Fruit fly (Drosophila melanogaster): ENCODE results near the gene lost.
A peak's percentile ranks its signal among the peaks of the same experiment; 100 is the strongest.

The lost gene

DNA sequence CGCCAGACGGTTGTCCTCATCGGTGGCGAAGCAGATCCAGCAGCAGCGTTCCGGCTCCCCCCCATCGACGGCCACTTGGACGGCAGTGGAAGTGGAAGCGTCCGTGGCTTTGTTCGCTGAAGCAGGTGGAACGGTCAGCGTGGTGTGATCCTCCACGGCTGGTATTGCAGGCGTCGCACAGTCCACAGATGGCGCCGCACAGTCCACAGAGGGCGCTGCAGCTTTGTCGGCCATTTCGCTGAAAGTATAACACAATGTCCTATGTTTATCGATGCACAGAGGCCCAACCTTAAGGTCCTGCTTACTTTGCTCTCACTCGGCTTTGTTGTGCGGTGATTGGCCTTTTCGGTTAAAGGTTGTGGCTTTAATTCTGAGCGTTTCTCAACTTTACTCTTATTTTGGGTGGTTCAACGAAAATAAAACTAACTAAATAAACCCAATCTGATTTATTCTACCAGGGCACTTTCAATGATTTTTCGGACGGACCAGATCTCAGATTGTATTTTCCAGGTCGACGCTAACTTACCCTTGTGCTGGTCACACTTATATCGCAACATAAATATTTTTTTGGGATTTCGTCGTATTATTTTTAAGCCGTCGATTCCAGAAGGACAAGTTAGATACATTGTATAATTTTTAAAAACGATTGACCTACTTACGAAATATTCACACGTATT lies 5.3 kb upstream of the lost start, which contains the start of gene CG9855:
TSS of gene CG9855 (minus strand) at position 473 of the 677 bp plus-strand sequence.
- TF ChIP-seq CG17801 (GFP tag; optimal IDR thresholded peaks at IDR 0.05; ENCODE audit: partially characterized antibody) = no peak

dm6 chr3R:4399810-4400496 lies 2.9 kb upstream of the lost start:
- TF ChIP-seq CG17801 (GFP tag; optimal IDR thresholded peaks at IDR 0.05; ENCODE audit: partially characterized antibody) = no peak

- TF ChIP-seq CG17801 (GFP tag; optimal IDR thresholded peaks at IDR 0.05; ENCODE audit: partially characterized antibody) = no peak
Measured at dm6 chr3R:4400497-4400833, 2.4 kb upstream of the lost start, which contains the start of gene CG14647. Gene CG14647 (plus strand): TSS chr3R:4400510.

dm6 chr3R:4401977-4402589 lies 793 bp upstream of the lost start, which contains the start of gene CG9853:
Gene CG9853 (minus strand): TSS chr3R:4402027.
- no peak for TF ChIP-seq CG17801 (GFP tag; optimal IDR thresholded peaks at IDR 0.05; ENCODE audit: partially characterized antibody)

dm6 chr3R:4403706-4404392 lies 973 bp downstream of the lost start:
- no peak for TF ChIP-seq CG17801 (GFP tag; optimal IDR thresholded peaks at IDR 0.05; ENCODE audit: partially characterized antibody)

- TF ChIP-seq CG17801 (GFP tag; optimal IDR thresholded peaks at IDR 0.05; ENCODE audit: partially characterized antibody) = no peak
Measured at dm6 chr3R:4407325-4407724, 4.4 kb downstream of the lost start.

DNA sequence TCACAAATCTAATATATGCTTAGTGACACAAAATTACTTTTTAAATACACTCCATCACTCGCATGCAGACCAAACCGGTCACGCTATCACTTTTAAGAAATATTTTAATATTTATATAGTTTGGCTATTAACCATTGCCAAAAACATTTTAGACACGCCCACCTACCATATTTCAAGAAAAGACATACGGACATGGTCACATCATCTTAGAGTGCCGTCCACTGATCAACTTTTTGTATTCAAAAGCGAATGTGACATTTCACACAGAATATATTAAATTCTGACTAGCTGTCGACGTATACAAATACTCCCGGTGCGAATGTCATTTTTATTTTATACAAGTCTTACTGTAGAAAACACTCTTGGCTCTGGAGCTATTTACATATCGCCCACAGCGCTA lies 13.3 kb downstream of the lost start, which contains the start of gene CG31528:
TSS of gene CG31528 (plus strand) at position 301 of the 400 bp plus-strand sequence.
- TF ChIP-seq CG17801 (GFP tag; optimal IDR thresholded peaks at IDR 0.05; ENCODE audit: partially characterized antibody) = no peak

DNA sequence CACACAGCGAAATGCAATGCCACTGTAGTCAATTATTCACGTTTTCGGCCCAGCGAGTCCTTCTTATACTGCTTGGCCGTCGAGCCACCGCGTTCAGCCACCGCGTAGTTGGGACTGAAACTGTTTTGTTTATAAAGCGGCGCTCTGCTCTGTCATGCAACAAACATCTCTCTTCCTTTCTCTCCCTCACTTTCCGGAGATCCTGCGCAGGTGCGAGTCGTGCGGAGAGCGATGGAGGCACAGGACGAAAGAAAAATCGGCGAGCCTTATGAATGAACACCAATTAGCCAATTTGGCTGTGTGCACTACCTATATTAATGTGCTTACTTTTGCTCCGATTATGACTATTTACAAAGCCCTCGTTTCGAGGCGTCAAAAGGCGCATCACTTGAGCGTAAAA lies 16.6 kb downstream of the lost start, which contains the start of gene CG32944:
TSS of gene CG32944 (minus strand) at position 97 of the 400 bp plus-strand sequence.
- no peak for TF ChIP-seq CG17801 (GFP tag; optimal IDR thresholded peaks at IDR 0.05; ENCODE audit: partially characterized antibody)

dm6 chr3R:4426730-4427129 lies 23.9 kb downstream of the lost start, which contains the start of gene CG31525:
Gene CG31525 (plus strand): TSS chr3R:4427030.
- no peak for TF ChIP-seq CG17801 (GFP tag; optimal IDR thresholded peaks at IDR 0.05; ENCODE audit: partially characterized antibody)

DNA sequence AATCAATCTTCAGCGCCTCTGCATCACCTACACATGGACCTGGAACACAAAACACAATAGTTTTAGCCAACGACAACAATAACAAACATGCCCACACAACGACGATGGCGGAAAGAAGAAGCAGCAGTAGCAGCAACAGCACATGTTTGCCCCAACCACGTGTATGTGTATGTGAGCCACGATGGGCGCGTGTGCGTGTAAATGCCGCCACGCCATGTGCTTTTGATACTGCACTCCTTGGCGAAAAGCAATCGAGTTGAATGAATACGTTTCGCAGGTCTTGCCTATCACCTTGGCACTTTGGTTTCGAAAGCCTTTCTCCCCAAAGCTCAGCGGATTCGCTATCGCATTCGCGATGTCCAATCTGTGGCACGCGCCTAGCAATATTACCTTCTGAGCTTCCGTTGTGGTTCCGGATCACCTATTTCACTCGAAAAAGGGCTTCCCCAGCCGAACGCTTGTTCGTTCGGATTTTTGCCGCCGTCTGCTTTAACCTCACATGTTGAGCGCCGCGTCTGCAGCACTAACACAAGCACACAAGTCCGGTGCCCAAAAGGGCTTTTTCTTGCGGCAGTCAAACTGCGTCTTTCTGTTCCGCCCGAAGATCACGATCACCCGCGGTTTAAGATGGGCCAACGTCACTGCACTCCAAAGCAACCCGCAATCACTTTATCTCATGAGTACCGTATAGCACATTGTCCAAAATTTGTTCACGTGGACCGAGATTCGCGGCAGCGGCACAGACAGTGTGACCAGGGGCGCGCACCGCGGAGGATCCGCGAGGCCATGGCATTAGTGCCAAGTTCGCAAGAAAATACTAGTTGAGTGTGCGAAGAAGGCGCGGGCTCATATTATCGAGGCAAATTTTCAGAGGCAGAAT lies 25.9 kb downstream of the lost start, which contains the start of gene srl:
TSS of gene srl (minus strand) at position 751 of the 880 bp plus-strand sequence.
- TF ChIP-seq CG17801 (GFP tag; optimal IDR thresholded peaks at IDR 0.05; ENCODE audit: partially characterized antibody) = peak; percentile 27

DNA sequence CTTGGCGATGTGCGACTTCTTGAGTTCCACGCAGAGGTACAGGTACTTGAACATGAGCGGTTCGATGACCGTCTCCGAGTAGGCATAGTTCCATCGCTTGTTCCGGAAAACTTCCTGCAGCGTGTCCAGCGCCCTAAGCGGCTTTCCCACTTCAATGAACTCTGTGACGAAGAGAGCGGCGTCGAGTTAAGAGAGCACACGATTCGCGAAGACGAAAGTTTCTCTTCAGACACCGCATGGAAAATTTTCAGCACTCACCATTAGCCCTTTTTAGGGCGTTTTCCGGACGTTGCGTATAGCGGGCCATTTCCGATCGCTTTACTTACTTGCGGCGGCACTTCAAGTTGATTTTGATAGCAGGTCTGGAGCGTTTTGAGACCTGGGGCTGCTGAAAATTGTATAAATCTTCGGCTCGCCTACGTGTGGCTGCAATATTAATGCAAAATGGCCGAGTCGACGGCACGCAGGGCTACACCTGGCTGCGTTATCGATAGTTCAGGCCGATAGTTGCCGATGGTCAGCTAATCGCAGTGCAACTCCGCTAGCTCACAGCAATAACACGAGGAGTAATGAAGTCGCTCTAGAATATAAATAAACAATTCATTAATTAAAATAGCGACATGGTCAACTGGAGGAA lies 30.7 kb downstream of the lost start, which contains the start of the genes eIF3a and CG1074:
TSS of gene eIF3a (minus strand) at position 455 of the 637 bp plus-strand sequence.
TSS of gene CG1074 (plus strand) at position 525 of the 637 bp plus-strand sequence.
- peak; percentile 76 for TF ChIP-seq CG17801 (GFP tag; optimal IDR thresholded peaks at IDR 0.05; ENCODE audit: partially characterized antibody)

dm6 chr3R:4437113-4437512 lies 34.2 kb downstream of the lost start, which contains the start of the genes Lipt2 and CG14650:
Gene Lipt2 (minus strand): TSS chr3R:4437329.
Gene CG14650 (plus strand): TSS chr3R:4437387.
- TF ChIP-seq CG17801 (GFP tag; optimal IDR thresholded peaks at IDR 0.05; ENCODE audit: partially characterized antibody) = peak; percentile 55

- TF ChIP-seq CG17801 (GFP tag; optimal IDR thresholded peaks at IDR 0.05; ENCODE audit: partially characterized antibody) = no peak
Measured at dm6 chr3R:4437817-4438216, 34.9 kb downstream of the lost start.

Data from ovary, adult (tissue).